Worm (Caenorhabditis elegans): ENCODE results near the gene F20D6.12.

DNA sequence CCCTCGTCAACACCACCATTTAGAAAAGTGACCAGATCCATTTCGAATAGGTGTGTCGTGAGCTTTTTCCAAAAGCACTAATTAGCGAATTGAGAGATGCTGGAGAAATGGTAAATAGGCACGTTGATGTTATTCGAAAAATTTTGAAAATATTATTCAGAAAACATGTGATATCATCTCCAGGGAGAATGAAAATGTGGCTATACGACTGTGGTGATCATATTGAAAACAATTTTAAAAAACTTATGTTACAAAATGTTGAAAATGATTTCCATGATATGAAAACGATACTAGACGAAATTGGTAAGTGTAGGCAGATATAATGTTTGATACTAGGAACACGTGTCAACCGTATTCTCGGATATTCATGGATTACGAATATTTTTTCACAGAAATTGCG is 36.9 kb upstream of the F20D6.12 start, which contains the start of gene K07C11.10:
- TF ChIP-seq elt-1 (tag; optimal IDR thresholded peaks at IDR 0.05; ENCODE audit: borderline replicate concordance, insufficient read depth) (no peak), hlh-1 (tag; optimal IDR thresholded peaks at IDR 0.05) (no peak), nhr-237 (tag; optimal IDR thresholded peaks at IDR 0.05) (no peak), snpc-4 (tag; optimal IDR thresholded peaks at IDR 0.05) (no peak)

Data from whole organism, mixed stage, embryonic.